Fruit fly (Drosophila melanogaster): ENCODE data around the gene CG11882.

Gene CG11882

dm6 chr3R:29098022-29098421 lies 50.0 kb downstream of the CG11882 start:
- TF ChIP-seq Blimp-1 (GFP tag; optimal IDR thresholded peaks at IDR 0.05) (no peak), svp (GFP tag) (no peak), CG11762 (GFP tag; optimal IDR thresholded peaks at IDR 0.05; ENCODE audit: insufficient read depth) (no peak), topi (GFP tag; optimal IDR thresholded peaks at IDR 0.05) (no peak), Hr38 (GFP tag; optimal IDR thresholded peaks at IDR 0.05) (no peak), CG3919 (GFP tag; optimal IDR thresholded peaks at IDR 0.05) (no peak), CG31627 (GFP tag; optimal IDR thresholded peaks at IDR 0.05) (no peak), fkh (GFP tag; optimal IDR thresholded peaks at IDR 0.05) (no peak), CG6792 (GFP tag; optimal IDR thresholded peaks at IDR 0.05) (no peak), Hr4 (GFP tag; optimal IDR thresholded peaks at IDR 0.05) (no peak), achi (GFP tag; optimal IDR thresholded peaks at IDR 0.05) (no peak), pdm3 (GFP tag; optimal IDR thresholded peaks at IDR 0.05) (no peak), Sox14 (GFP tag; optimal IDR thresholded peaks at IDR 0.05) (no peak), Eip78C (GFP tag) (no peak), Smox (GFP tag; optimal IDR thresholded peaks at IDR 0.05) (no peak), CG8319 (GFP tag; optimal IDR thresholded peaks at IDR 0.05) (no peak)
